Fruit fly (Drosophila melanogaster) whole organism, adult: ENCODE results near the gene Cdc5.

Experiments used
- CG14711 ChIP-seq: fragments of 200-800 bp; sonication (Bioruptor generic); optimal IDR thresholded peaks from 2 replicates; lab custom pipeline; 2018; ENCODE audit warnings: missing biosample characterization, mild to moderate bottlenecking, missing genetic modification characterization, moderate library complexity
- CG1620 ChIP-seq: fragments of 200-800 bp; sonication (Bioruptor generic); optimal IDR thresholded peaks from 2 replicates; lab custom pipeline; 2016; ENCODE audit warnings: missing biosample characterization, missing genetic modification characterization
- CG33017 ChIP-seq: fragments of 200-800 bp; sonication (Bioruptor generic); optimal IDR thresholded peaks from 2 replicates; lab custom pipeline; 2018; ENCODE audit warnings: missing biosample characterization, mild to moderate bottlenecking, missing genetic modification characterization, moderate library complexity
- CG5204 ChIP-seq: fragments of 200-800 bp; sonication (Bioruptor generic); optimal IDR thresholded peaks from 2 replicates; lab custom pipeline; 2016; ENCODE audit warnings: missing biosample characterization, missing genetic modification characterization
- cnc ChIP-seq, 2 experiments: fragments of >200 bp; optimal IDR thresholded peaks; 2 replicates each; lab custom pipeline; 2017
- kay ChIP-seq: fragments of 200-800 bp; sonication (Bioruptor generic); peaks from one replicate; lab custom pipeline; 2016; ENCODE audit warnings: missing biosample characterization, missing genetic modification characterization, borderline replicate concordance
- pad ChIP-seq: fragments of 200-800 bp; sonication (Bioruptor generic); optimal IDR thresholded peaks from 3 replicates; lab custom pipeline; 2017; ENCODE audit warnings: missing biosample characterization, missing genetic modification characterization, mild to moderate bottlenecking, moderate library complexity, missing genetic modification reagents
- tj ChIP-seq: fragments of 200-800 bp; sonication (Bioruptor generic); optimal IDR thresholded peaks from 3 replicates; lab custom pipeline; 2017; ENCODE audit warnings: missing biosample characterization, mild to moderate bottlenecking, missing genetic modification characterization, moderate library complexity

DNA sequence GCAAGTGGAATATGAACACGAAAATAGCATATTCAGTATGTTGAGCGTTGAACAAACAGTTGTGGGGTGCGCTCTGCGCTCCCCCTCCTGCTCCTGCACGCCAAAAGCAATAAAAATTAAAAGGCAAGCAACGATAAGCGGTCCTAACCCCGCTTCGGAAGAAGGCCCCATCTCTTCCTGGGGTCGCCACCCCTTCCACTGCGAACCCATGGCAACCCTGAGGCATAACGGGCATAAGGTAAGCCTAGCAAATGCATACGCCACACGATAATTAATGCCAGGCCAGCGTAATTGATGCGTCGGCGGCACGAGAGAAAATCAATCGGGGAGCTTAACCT is 12.8 kb downstream of the Cdc5 start:
- no peak for TF ChIP-seq CG5204 (GFP tag; lab: Kevin White, UChicago)
- no peak for TF ChIP-seq CG1620 (GFP tag; lab: Kevin White, UChicago)
- TF ChIP-seq kay = no peak
- no peak for TF ChIP-seq CG33017 (tag; lab: Kevin White, UChicago)
- TF ChIP-seq CG14711 (tag; lab: Kevin White, UChicago) = no peak
- no peak for TF ChIP-seq pad (GFP tag; lab: Kevin White, UChicago)
- no peak for TF ChIP-seq cnc (optimal IDR thresholded peaks at IDR 0.05; lab: Kevin White, UChicago)
- TF ChIP-seq tj (GFP tag; lab: Kevin White, UChicago) = peak; percentile 40
